Worm (Caenorhabditis elegans) whole organism, L4 larva: ENCODE measurements around the gene unc-43.

Experiments used
- R02D3.7 ChIP-seq: fragments of 150-350 bp; sonication (generic microtip); optimal IDR thresholded peaks from 3 replicates; lab custom pipeline; 2014; ENCODE audit warnings: missing biosample characterization, missing genetic modification characterization
- T20F7.1 ChIP-seq: fragments of 200-800 bp; sonication (Bioruptor generic); optimal IDR thresholded peaks from 2 replicates; lab custom pipeline; 2018; ENCODE audit warnings: mild to moderate bottlenecking, missing genetic modification characterization, missing compliant biosample characterization
- Y105C5A.15 ChIP-seq: fragments of 200-800 bp; sonication (Bioruptor generic); IDR thresholded peaks from 2 replicates; pipeline ENCODE4 v1.3.6; 2022; ENCODE audit warnings: missing genetic modification characterization, missing compliant biosample characterization
- Y48G9A.11 ChIP-seq: fragments of 200-800 bp; sonication (Bioruptor generic); IDR thresholded peaks from 2 replicates; pipeline ENCODE4 v1.3.6; 2022; ENCODE audit warnings: missing genetic modification reagents, missing genetic modification characterization, missing compliant biosample characterization
- Y5F2A.4 ChIP-seq: fragments of 200-800 bp; sonication (Bioruptor generic); optimal IDR thresholded peaks from 2 replicates; lab custom pipeline; 2018; ENCODE audit warnings: mild to moderate bottlenecking, missing genetic modification characterization, missing compliant biosample characterization
- aha-1 ChIP-seq: fragments of 150-350 bp; peaks from one replicate; lab custom pipeline; 2014; ENCODE audit warnings: missing biosample characterization, missing genetic modification characterization
- ama-1 ChIP-seq: fragments of 150-350 bp; optimal IDR thresholded peaks from 2 replicates; lab custom pipeline; 2014; ENCODE audit warnings: inconsistent platforms, mixed read lengths
- ceh-32 ChIP-seq: sonication (generic microtip); optimal IDR thresholded peaks from 2 replicates; lab custom pipeline; 2016; ENCODE audit warnings: mild to moderate bottlenecking, missing genetic modification characterization, missing compliant biosample characterization; ENCODE audit not compliant: poor library complexity
- cey-2 ChIP-seq: sonication (generic microtip); optimal IDR thresholded peaks from 3 replicates; lab custom pipeline; 2017; ENCODE audit warnings: missing genetic modification characterization, mild to moderate bottlenecking, missing compliant biosample characterization, antibody characterized with exemption, borderline replicate concordance; ENCODE audit not compliant: insufficient read depth
- ctbp-1 ChIP-seq: fragments of 200-800 bp; sonication (Bioruptor generic); IDR thresholded peaks from 2 replicates; pipeline ENCODE4 v1.3.6; 2022; ENCODE audit warnings: missing genetic modification reagents, missing genetic modification characterization, missing compliant biosample characterization
- daf-16 ChIP-seq, 3 experiments: sonication (generic microtip); optimal IDR thresholded peaks; 2 replicates each; lab custom pipeline; 2016 to 2017; ENCODE audit warnings: missing genetic modification characterization in 3 of 3, missing genetic modification reagents in 3 of 3, mild to moderate bottlenecking in 2 of 3, missing compliant biosample characterization in 2 of 3, missing biosample characterization in 1 of 3, moderate library complexity in 1 of 3
- daf-8 ChIP-seq: fragments of 200-800 bp; sonication (Bioruptor generic); IDR thresholded peaks from 2 replicates; pipeline ENCODE4 v1.3.6; 2022; ENCODE audit warnings: missing genetic modification characterization, missing compliant biosample characterization
- dmd-8 ChIP-seq: fragments of 200-800 bp; sonication (Bioruptor generic); IDR thresholded peaks from 2 replicates; pipeline ENCODE4 v1.3.6; 2022; ENCODE audit warnings: missing genetic modification characterization, missing compliant biosample characterization
- dmd-9 ChIP-seq: fragments of 200-800 bp; sonication (Bioruptor generic); IDR thresholded peaks from 2 replicates; pipeline ENCODE4 v1.3.6; 2022; ENCODE audit warnings: missing genetic modification reagents, missing genetic modification characterization, missing compliant biosample characterization
- duxl-1 ChIP-seq: sonication (generic microtip); optimal IDR thresholded peaks from 2 replicates; lab custom pipeline; 2016; ENCODE audit warnings: mild to moderate bottlenecking, missing genetic modification characterization, moderate library complexity, missing compliant biosample characterization; ENCODE audit not compliant: poor library complexity
- dve-1 ChIP-seq: sonication (generic microtip); optimal IDR thresholded peaks from 2 replicates; lab custom pipeline; 2017; ENCODE audit warnings: antibody characterized with exemption, mild to moderate bottlenecking, missing genetic modification characterization, missing compliant biosample characterization; ENCODE audit not compliant: insufficient read depth
- gei-8 ChIP-seq: fragments of 200-800 bp; sonication (Bioruptor generic); optimal IDR thresholded peaks from 2 replicates; lab custom pipeline; 2018; ENCODE audit warnings: mild to moderate bottlenecking, missing genetic modification characterization, missing compliant biosample characterization
- hif-1 ChIP-seq, 2 experiments: sonication (generic microtip); optimal IDR thresholded peaks; 2 replicates each; lab custom pipeline; 2016 to 2017; ENCODE audit warnings: missing compliant biosample characterization in 2 of 2, missing genetic modification characterization in 2 of 2, missing genetic modification reagents in 2 of 2, missing genotype in 2 of 2, mild to moderate bottlenecking in 1 of 2
- hlh-11 ChIP-seq: fragments of 200-800 bp; sonication (Bioruptor generic); optimal IDR thresholded peaks from 2 replicates; lab custom pipeline; 2018; ENCODE audit warnings: mild to moderate bottlenecking, missing genetic modification characterization, missing compliant biosample characterization
- hlh-30 ChIP-seq: sonication (generic microtip); optimal IDR thresholded peaks from 2 replicates; lab custom pipeline; 2017; ENCODE audit warnings: antibody characterized with exemption, mild to moderate bottlenecking, missing genetic modification characterization, missing compliant biosample characterization; ENCODE audit not compliant: insufficient read depth
- hmg-1.1 ChIP-seq: fragments of 200-800 bp; sonication (Bioruptor generic); IDR thresholded peaks from 2 replicates; pipeline ENCODE4 v1.3.6; 2022; ENCODE audit warnings: missing genetic modification reagents, missing genetic modification characterization, missing compliant biosample characterization
- jun-1 ChIP-seq: fragments of 150-350 bp; optimal IDR thresholded peaks from 2 replicates; lab custom pipeline; 2014; ENCODE audit warnings: missing biosample characterization, missing genetic modification reagents, missing genetic modification characterization
- lim-7 ChIP-seq: fragments of 200-800 bp; sonication (Bioruptor generic); IDR thresholded peaks from 2 replicates; pipeline ENCODE4 v1.3.6; 2022; ENCODE audit warnings: missing genetic modification characterization, missing compliant biosample characterization
- lin-1 ChIP-seq: fragments of 200-800 bp; sonication (Bioruptor generic); IDR thresholded peaks from 2 replicates; pipeline ENCODE4 v1.3.6; 2022; ENCODE audit warnings: missing genetic modification reagents, missing genetic modification characterization, missing compliant biosample characterization
- lsy-2 ChIP-seq, 2 experiments: fragments of 150-350 bp in 1 of 2; sonication (generic microtip) in 1 of 2; optimal IDR thresholded peaks; 2 replicates each; lab custom pipeline; 2014 to 2017; ENCODE audit warnings: missing biosample characterization in 2 of 2, missing genetic modification characterization in 2 of 2
- mdl-1 ChIP-seq, 2 experiments: fragments of 150-350 bp in 1 of 2; sonication (generic microtip) in 1 of 2; optimal IDR thresholded peaks; 2 replicates each; lab custom pipeline; 2014 to 2017; ENCODE audit warnings: missing biosample characterization in 2 of 2, missing genetic modification characterization in 2 of 2
- mep-1 ChIP-seq: fragments of 150-350 bp; sonication (generic microtip); optimal IDR thresholded peaks from 3 replicates; lab custom pipeline; 2014; ENCODE audit warnings: missing biosample characterization, missing genetic modification characterization
- mes-2 ChIP-seq: sonication (generic microtip); optimal IDR thresholded peaks from 2 replicates; lab custom pipeline; 2016; ENCODE audit warnings: missing genotype, mild to moderate bottlenecking, missing genetic modification characterization, missing compliant biosample characterization; ENCODE audit not compliant: poor library complexity, severe bottlenecking
- mxl-3 ChIP-seq: fragments of 200-800 bp; sonication (Bioruptor generic); optimal IDR thresholded peaks from 2 replicates; lab custom pipeline; 2018; ENCODE audit warnings: mild to moderate bottlenecking, missing genetic modification characterization, missing compliant biosample characterization
- nhr-11 ChIP-seq: fragments of 150-350 bp; optimal IDR thresholded peaks from 2 replicates; lab custom pipeline; 2014; ENCODE audit warnings: missing biosample characterization, missing genetic modification characterization
- nhr-111 ChIP-seq: fragments of 200-800 bp; sonication (Bioruptor generic); optimal IDR thresholded peaks from 2 replicates; lab custom pipeline; 2018; ENCODE audit warnings: mild to moderate bottlenecking, missing genetic modification characterization, missing compliant biosample characterization
- nhr-237 ChIP-seq: sonication (generic microtip); optimal IDR thresholded peaks from 2 replicates; lab custom pipeline; 2017; ENCODE audit warnings: missing biosample characterization, missing genetic modification characterization
- nhr-25 ChIP-seq: sonication (generic microtip); optimal IDR thresholded peaks from 2 replicates; lab custom pipeline; 2017; ENCODE audit warnings: missing genetic modification characterization, mild to moderate bottlenecking, missing compliant biosample characterization, antibody characterized with exemption, moderate library complexity, borderline replicate concordance; ENCODE audit not compliant: insufficient read depth
- nhr-28 ChIP-seq: fragments of 150-350 bp; optimal IDR thresholded peaks from 2 replicates; lab custom pipeline; 2014; ENCODE audit warnings: missing biosample characterization, missing genetic modification characterization
- nhr-6 ChIP-seq: fragments of 150-350 bp; optimal IDR thresholded peaks from 2 replicates; lab custom pipeline; 2014; ENCODE audit warnings: missing biosample characterization, missing genetic modification characterization
- pqm-1 ChIP-seq: sonication (generic microtip); optimal IDR thresholded peaks from 2 replicates; lab custom pipeline; 2017; ENCODE audit warnings: missing biosample characterization, missing genetic modification characterization
- set-16 ChIP-seq: fragments of 200-800 bp; sonication (Bioruptor generic); IDR thresholded peaks from 2 replicates; pipeline ENCODE4 v1.3.6; 2022; ENCODE audit warnings: missing genetic modification reagents, missing genetic modification characterization, missing compliant biosample characterization
- spr-1 ChIP-seq: sonication (generic microtip); optimal IDR thresholded peaks from 2 replicates; lab custom pipeline; 2016; ENCODE audit warnings: mild to moderate bottlenecking, missing genetic modification characterization, missing compliant biosample characterization
- unc-39 ChIP-seq: sonication (generic microtip); optimal IDR thresholded peaks from 2 replicates; lab custom pipeline; 2017; ENCODE audit warnings: missing biosample characterization, missing genetic modification characterization
- unc-62 ChIP-seq, 3 experiments: fragments of 150-350 bp in 1 of 3; sonication (generic microtip); optimal IDR thresholded peaks in 2 of 3; peaks in 1 of 3; 1 replicate in 1 of 3; 2 replicates in 2 of 3; lab custom pipeline; 2014 to 2017; ENCODE audit warnings: missing biosample characterization in 3 of 3, missing genetic modification characterization in 3 of 3, missing genetic modification reagents in 3 of 3, missing genotype in 1 of 3
- vab-7 ChIP-seq: fragments of 200-800 bp; sonication (Bioruptor generic); IDR thresholded peaks from 2 replicates; pipeline ENCODE4 v1.3.6; 2022; ENCODE audit warnings: missing genetic modification reagents, missing genetic modification characterization, missing compliant biosample characterization
- zfp-3 ChIP-seq: fragments of 200-800 bp; sonication (Bioruptor generic); conservative IDR thresholded peaks from 2 replicates; pipeline ENCODE4 v1.3.6; 2022; ENCODE audit warnings: missing genetic modification reagents, missing genetic modification characterization, missing compliant biosample characterization
- ztf-7 ChIP-seq: fragments of 150-350 bp; optimal IDR thresholded peaks from 2 replicates; lab custom pipeline; 2014; ENCODE audit warnings: missing biosample characterization, missing genetic modification characterization

unc-43 gene

DNA sequence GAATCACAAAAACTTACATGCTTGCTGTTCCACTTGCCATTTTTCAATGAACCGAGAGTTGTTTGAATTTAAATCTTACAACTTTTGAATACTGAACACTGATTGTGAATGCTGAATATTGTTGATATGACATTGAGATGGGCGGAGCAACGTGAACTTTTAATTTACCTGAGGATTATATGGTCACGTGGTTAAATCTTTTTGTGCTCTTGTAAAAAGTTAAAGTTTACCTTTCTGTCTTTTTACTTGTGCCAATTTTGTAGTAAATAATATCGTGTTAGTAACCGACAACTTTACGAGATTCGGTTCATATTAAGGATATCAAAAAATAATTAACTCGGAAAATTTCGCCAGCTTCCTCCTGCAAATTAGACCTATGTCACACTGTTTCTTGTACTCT, 2.2 kb upstream of the unc-43 start, which contains the start of gene Y43C5B.2:
Gene Y43C5B.2, minus strand, starts transcription at position 101 of the 400 bp plus-strand sequence.
- TF ChIP-seq duxl-1 (no peak), hlh-30 (tag; lab: Kevin White, UChicago) (no peak), dmd-8 (GFP tag; lab: Robert Waterston, UW) (no peak), ceh-32 (tag; lab: Kevin White, UChicago) (no peak), mep-1 (tag; lab: Kevin White, UChicago) (no peak), gei-8 (GFP tag; lab: Kevin White, UChicago) (no peak), Y105C5A.15 (GFP tag; lab: Robert Waterston, UW) (no peak), lim-7 (GFP tag; lab: Robert Waterston, UW) (no peak), aha-1 (tag; lab: Kevin White, UChicago) (no peak), cey-2 (no peak), nhr-111 (no peak)
- TF ChIP-seq, all 104 proteins: peak for 0

ce11 chrIV:10347528-10347927, 2.5 kb downstream of the unc-43 start:
- no peak for TF ChIP-seq ztf-7 (tag; lab: Kevin White, UChicago)
- TF ChIP-seq T20F7.1 (GFP tag; lab: Kevin White, UChicago), result no peak
- TF ChIP-seq nhr-6 (tag; lab: Kevin White, UChicago), result no peak
- TF ChIP-seq set-16 (GFP tag; lab: Robert Waterston, UW), result no peak
- TF ChIP-seq Y48G9A.11 (GFP tag; lab: Robert Waterston, UW), result no peak
- no peak for TF ChIP-seq lin-1
- no peak for TF ChIP-seq cey-2
- no peak for TF ChIP-seq mep-1 (tag; lab: Kevin White, UChicago)
- no peak for TF ChIP-seq ama-1
- no peak for TF ChIP-seq R02D3.7 (tag; lab: Kevin White, UChicago)
- no peak for TF ChIP-seq gei-8 (GFP tag; lab: Kevin White, UChicago)
- TF ChIP-seq spr-1 (tag; lab: Kevin White, UChicago), result no peak
- no peak for TF ChIP-seq mxl-3 (GFP tag; lab: Kevin White, UChicago)
- TF ChIP-seq nhr-237 (tag; lab: Kevin White, UChicago), result no peak
- no peak for TF ChIP-seq daf-8 (GFP tag; lab: Robert Waterston, UW)
- no peak for TF ChIP-seq jun-1
- no peak for TF ChIP-seq mes-2 (tag; lab: Kevin White, UChicago)

DNA sequence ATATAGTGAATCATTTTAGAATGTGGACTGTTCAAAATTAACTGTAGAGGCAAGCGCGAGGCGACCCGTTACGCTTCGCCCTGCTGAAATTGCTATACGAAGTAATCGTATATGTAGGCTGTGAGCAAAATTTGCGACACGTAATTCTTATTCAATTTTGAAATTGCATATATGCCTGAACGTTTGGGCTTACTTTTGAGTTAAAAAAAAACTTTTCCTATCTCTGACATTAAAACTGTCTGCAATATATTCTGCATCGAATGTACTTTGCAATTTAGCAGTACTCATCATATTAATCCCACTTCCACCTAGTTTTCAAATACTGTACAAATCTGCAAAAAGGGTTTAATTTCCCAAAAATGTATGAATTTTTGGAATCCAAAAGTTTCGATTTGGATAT, 3.1 kb downstream of the unc-43 start:
- TF ChIP-seq daf-16 (GFP tag; optimal IDR thresholded peaks at IDR 0.05; lab: Kevin White, UChicago) (no peak), daf-16 (tag; optimal IDR thresholded peaks at IDR 0.05; lab: Kevin White, UChicago) (no peak), Y5F2A.4 (GFP tag; lab: Kevin White, UChicago) (no peak), unc-39 (tag; lab: Kevin White, UChicago) (no peak), aha-1 (tag; lab: Kevin White, UChicago) (peak; percentile 92)

DNA sequence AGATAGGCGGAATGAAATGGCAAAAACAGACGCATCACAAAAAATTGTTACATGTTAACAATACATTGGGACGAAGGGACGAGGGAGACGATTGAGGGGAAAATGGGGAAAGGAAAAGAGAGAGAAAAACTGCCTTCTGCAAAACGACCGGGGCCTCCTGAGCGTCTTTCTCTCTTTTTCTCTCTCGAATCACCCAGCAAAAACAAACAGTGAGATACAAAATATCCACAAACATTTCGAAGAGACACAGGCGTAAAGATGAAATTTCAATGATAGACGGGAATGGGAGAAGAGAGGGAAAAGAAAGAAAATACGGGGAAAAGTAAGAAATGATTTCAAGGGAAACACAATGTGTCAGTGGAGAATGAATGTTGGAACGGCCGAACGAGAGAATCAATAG, 4.0 kb downstream of the unc-43 start:
- TF ChIP-seq nhr-11 (tag; lab: Kevin White, UChicago) (peak; percentile 26), nhr-28 (peak; percentile 45), mdl-1 (tag; optimal IDR thresholded peaks at IDR 0.05; lab: Kevin White, UChicago) (peak in 1 of 2 experiments; percentile 2), hif-1 (tag; optimal IDR thresholded peaks at IDR 0.05; lab: Kevin White, UChicago) (peak in 1 of 2 experiments; percentile 19), daf-16 (GFP tag; optimal IDR thresholded peaks at IDR 0.05; lab: Kevin White, UChicago) (peak in 1 of 2 experiments; percentile 26), daf-16 (tag; optimal IDR thresholded peaks at IDR 0.05; lab: Kevin White, UChicago) (peak; percentile 11), vab-7 (GFP tag; lab: Robert Waterston, UW) (no peak), mep-1 (tag; lab: Kevin White, UChicago) (peak; percentile 54), ama-1 (peak; percentile 34), dmd-9 (GFP tag; lab: Robert Waterston, UW) (no peak), zfp-3 (GFP tag; lab: Robert Waterston, UW) (no peak), dve-1 (peak; percentile 85), hlh-11 (tag; lab: Kevin White, UChicago) (peak; percentile 67), lsy-2 (tag; optimal IDR thresholded peaks at IDR 0.05; lab: Kevin White, UChicago) (peak in 1 of 2 experiments; percentile 57), lin-1 (no peak), ctbp-1 (GFP tag; lab: Robert Waterston, UW) (0 out of 2 replicates have a peak, but pooled peaks have one; percentile 14), hmg-1.1 (GFP tag; lab: Robert Waterston, UW) (peak; percentile 38), nhr-25 (tag; lab: Kevin White, UChicago) (no peak), unc-62 (GFP tag; optimal IDR thresholded peaks at IDR 0.05 in 1 of 2; lab: Kevin White, UChicago) (peak in 1 of 2 experiments; percentile 62), unc-62 (tag; optimal IDR thresholded peaks at IDR 0.05; lab: Kevin White, UChicago) (no peak), pqm-1 (tag; lab: Kevin White, UChicago) (no peak)
